ENCODE assay signal across 1 fruit fly cellular context in genomic region chr2L:18957142-18957674, dm6.
TF ChIP-seq lines count a peak whose summit lies in the region.

TSS of gene Bhmt (minus strand) at chr2L:18957311.

TF ChIP-seq in whole organism, embryonic, 481 proteins besides CTCF, POLR2A, EP300 and RAD21 (continued from another document and continues in another):
- no peak for TF ChIP-seq en (GFP tag; optimal IDR thresholded peaks at IDR 0.05; lab: Kevin White, UChicago)
- no peak for TF ChIP-seq ssp (GFP tag; IDR thresholded peaks at IDR 0.05; lab: Robert Waterston, UW)
- TF ChIP-seq E2f2 (GFP tag; IDR thresholded peaks at IDR 0.05; lab: Robert Waterston, UW): peak; percentile 34; the same call in 1 of the 2 replicates
- TF ChIP-seq emc (GFP tag; optimal IDR thresholded peaks at IDR 0.05; lab: Kevin White, UChicago): no peak
- TF ChIP-seq wor (GFP tag; IDR thresholded peaks at IDR 0.05; lab: Robert Waterston, UW): no peak
- TF ChIP-seq pzg (GFP tag; optimal IDR thresholded peaks at IDR 0.05; lab: Kevin White, UChicago): peak; percentile 4
- peak; percentile 60 for TF ChIP-seq fd3F (GFP tag; optimal IDR thresholded peaks at IDR 0.05; lab: Kevin White, UChicago)
- no peak for TF ChIP-seq nerfin-2 (GFP tag; IDR thresholded peaks at IDR 0.05; lab: Robert Waterston, UW; ENCODE audit: partially characterized antibody)
- TF ChIP-seq NK7.1 (GFP tag; optimal IDR thresholded peaks at IDR 0.05; lab: Kevin White, UChicago): no peak
- no peak for TF ChIP-seq Antp (GFP tag; optimal IDR thresholded peaks at IDR 0.05; lab: Kevin White, UChicago)
- no peak for TF ChIP-seq CG16863 (GFP tag; optimal IDR thresholded peaks at IDR 0.05; lab: Kevin White, UChicago)
- no peak; the same call in 1 of the 2 replicates for TF ChIP-seq chm (GFP tag; IDR thresholded peaks at IDR 0.05; lab: Robert Waterston, UW)
- TF ChIP-seq sisA (GFP tag; IDR thresholded peaks at IDR 0.05; lab: Robert Waterston, UW): no peak; the same call in 1 of the 2 replicates
- TF ChIP-seq HLHmδ (GFP tag; optimal IDR thresholded peaks at IDR 0.05; lab: Kevin White, UChicago): no peak
- peak; percentile 72; the same call in 1 of the 2 replicates for TF ChIP-seq Ada2b (GFP tag; IDR thresholded peaks at IDR 0.05; lab: Robert Waterston, UW)
- TF ChIP-seq CG12744 (GFP tag; optimal IDR thresholded peaks at IDR 0.05; lab: Kevin White, UChicago): no peak
- no peak for TF ChIP-seq pfk (GFP tag; optimal IDR thresholded peaks at IDR 0.05; lab: Kevin White, UChicago)
- TF ChIP-seq CG4617 (GFP tag; optimal IDR thresholded peaks at IDR 0.05; lab: Kevin White, UChicago; ENCODE audit: borderline replicate concordance): no peak
- TF ChIP-seq CG13624 (GFP tag; optimal IDR thresholded peaks at IDR 0.05; lab: Kevin White, UChicago): peak; percentile 39
- TF ChIP-seq Optix (GFP tag; IDR thresholded peaks at IDR 0.05; lab: Robert Waterston, UW): no peak
- peak; percentile 9 for TF ChIP-seq dmrt11E (tag; optimal IDR thresholded peaks at IDR 0.05; lab: Kevin White, UChicago)
- TF ChIP-seq pros (GFP tag; optimal IDR thresholded peaks at IDR 0.05; lab: Kevin White, UChicago): no peak
- peak; percentile 58 for TF ChIP-seq CG13424 (tag; optimal IDR thresholded peaks at IDR 0.05; lab: Kevin White, UChicago)
- TF ChIP-seq lilli (GFP tag; optimal IDR thresholded peaks at IDR 0.05; lab: Kevin White, UChicago): peak; percentile 48
- TF ChIP-seq CG11695 (GFP tag; IDR thresholded peaks at IDR 0.05; lab: Robert Waterston, UW): peak; percentile 74; the same call in 2 of the 3 replicates
- TF ChIP-seq CG10462 (GFP tag; optimal IDR thresholded peaks at IDR 0.05; lab: Kevin White, UChicago): no peak
- TF ChIP-seq Hr3 (GFP tag; optimal IDR thresholded peaks at IDR 0.05; lab: Kevin White, UChicago): peak; percentile 47
- no peak for TF ChIP-seq peb (GFP tag; IDR thresholded peaks at IDR 0.05; lab: Robert Waterston, UW)
- peak; percentile 74 for TF ChIP-seq CG17361 (GFP tag; IDR thresholded peaks at IDR 0.05; lab: Robert Waterston, UW)
- TF ChIP-seq ewg (GFP tag; optimal IDR thresholded peaks at IDR 0.05; lab: Kevin White, UChicago): no peak
- TF ChIP-seq Six4 (GFP tag; optimal IDR thresholded peaks at IDR 0.05; lab: Kevin White, UChicago): peak; percentile 31
- TF ChIP-seq CG4730 (GFP tag; IDR thresholded peaks at IDR 0.05; lab: Robert Waterston, UW): peak; percentile 42; the same call in 1 of the 2 replicates
- peak; percentile 43 for TF ChIP-seq CG12769 (tag; optimal IDR thresholded peaks at IDR 0.05; lab: Kevin White, UChicago)
- TF ChIP-seq CG10267 (tag; optimal IDR thresholded peaks at IDR 0.05; lab: Kevin White, UChicago): peak; percentile 66
- no peak; the same call in 1 of the 2 replicates for TF ChIP-seq Awh (GFP tag; IDR thresholded peaks at IDR 0.05; lab: Robert Waterston, UW)
- no peak for TF ChIP-seq sna (GFP tag; IDR thresholded peaks at IDR 0.05; lab: Robert Waterston, UW; ENCODE audit: partially characterized antibody)
- TF ChIP-seq abd-A (tag; optimal IDR thresholded peaks at IDR 0.05; lab: Kevin White, UChicago): no peak
- TF ChIP-seq Taf1 (GFP tag; IDR thresholded peaks at IDR 0.05; lab: Robert Waterston, UW): peak; percentile 33; the same call in 1 of the 2 replicates
- peak; percentile 54; the same call in 2 of the 3 replicates for TF ChIP-seq CG7357 (GFP tag; IDR thresholded peaks at IDR 0.05; lab: Robert Waterston, UW)
- peak; percentile 41 for TF ChIP-seq CG10979 (tag; optimal IDR thresholded peaks at IDR 0.05; lab: Kevin White, UChicago)
- TF ChIP-seq maf-S (GFP tag; optimal IDR thresholded peaks at IDR 0.05; lab: Kevin White, UChicago): no peak
- no peak for TF ChIP-seq kah (GFP tag; optimal IDR thresholded peaks at IDR 0.05; lab: Kevin White, UChicago)
- no peak for TF ChIP-seq lov (optimal IDR thresholded peaks at IDR 0.05; lab: Kevin White, UChicago)
- TF ChIP-seq lov (GFP tag; IDR thresholded peaks at IDR 0.05; lab: Robert Waterston, UW): no peak
- no peak for TF ChIP-seq chif (GFP tag; optimal IDR thresholded peaks at IDR 0.05; lab: Kevin White, UChicago)
- TF ChIP-seq pb (GFP tag; optimal IDR thresholded peaks at IDR 0.05; lab: Kevin White, UChicago): no peak
- peak; percentile 77 for TF ChIP-seq lmd (GFP tag; IDR thresholded peaks at IDR 0.05; lab: Robert Waterston, UW)
- TF ChIP-seq wek (GFP tag; optimal IDR thresholded peaks at IDR 0.05; lab: Kevin White, UChicago): no peak
- TF ChIP-seq crc (GFP tag; optimal IDR thresholded peaks at IDR 0.05; lab: Kevin White, UChicago): no peak
- TF ChIP-seq CG34422 (GFP tag; IDR thresholded peaks at IDR 0.05; lab: Robert Waterston, UW): 0 out of 3 replicates have a peak, but pooled peaks have one; percentile 18
- TF ChIP-seq CG7271 (tag; optimal IDR thresholded peaks at IDR 0.05; lab: Kevin White, UChicago): no peak
- TF ChIP-seq nerfin-1 (tag; optimal IDR thresholded peaks at IDR 0.05; lab: Kevin White, UChicago): no peak
- no peak for TF ChIP-seq CG4854 (GFP tag; optimal IDR thresholded peaks at IDR 0.05; lab: Kevin White, UChicago)
- TF ChIP-seq CG11085 (GFP tag; IDR thresholded peaks at IDR 0.05; lab: Robert Waterston, UW): peak; percentile 55; the same call in 1 of the 2 replicates
- TF ChIP-seq inv (GFP tag; IDR thresholded peaks at IDR 0.05; lab: Robert Waterston, UW; ENCODE audit: partially characterized antibody): no peak
- TF ChIP-seq chn (GFP tag; optimal IDR thresholded peaks at IDR 0.05; lab: Kevin White, UChicago): no peak
- TF ChIP-seq h (optimal IDR thresholded peaks at IDR 0.05; lab: Kevin White, UChicago): no peak
- no peak for TF ChIP-seq crol (GFP tag; IDR thresholded peaks at IDR 0.05; lab: Robert Waterston, UW)
- TF ChIP-seq jing (GFP tag; optimal IDR thresholded peaks at IDR 0.05; lab: Kevin White, UChicago): no peak
- peak; percentile 84 for TF ChIP-seq sd (tag; optimal IDR thresholded peaks at IDR 0.05; lab: Kevin White, UChicago)
- no peak for TF ChIP-seq MESR4 (GFP tag; optimal IDR thresholded peaks at IDR 0.05; lab: Kevin White, UChicago)
- TF ChIP-seq Scr (GFP tag; IDR thresholded peaks at IDR 0.05; lab: Robert Waterston, UW; ENCODE audit: partially characterized antibody): no peak
- peak; percentile 59 for TF ChIP-seq CG2120 (GFP tag; optimal IDR thresholded peaks at IDR 0.05; lab: Kevin White, UChicago)
- TF ChIP-seq bowl (GFP tag; IDR thresholded peaks at IDR 0.05; lab: Robert Waterston, UW): peak; percentile 50; the same call in 1 of the 2 replicates
- peak in 1 of 2 experiments; percentile 62 for TF ChIP-seq dpn (GFP tag; optimal IDR thresholded peaks at IDR 0.05; lab: Kevin White, UChicago)
- peak; percentile 21 for TF ChIP-seq run (tag; optimal IDR thresholded peaks at IDR 0.05; lab: Kevin White, UChicago)
- TF ChIP-seq Drgx (GFP tag; IDR thresholded peaks at IDR 0.05; lab: Robert Waterston, UW): peak; percentile 87
- peak; percentile 66 for TF ChIP-seq CG17328 (GFP tag; IDR thresholded peaks at IDR 0.05; lab: Robert Waterston, UW)
- no peak for TF ChIP-seq CG12236 (GFP tag; optimal IDR thresholded peaks at IDR 0.05; lab: Kevin White, UChicago)
- no peak for TF ChIP-seq Dfd (GFP tag; optimal IDR thresholded peaks at IDR 0.05; lab: Kevin White, UChicago)
- TF ChIP-seq CG2678 (tag; optimal IDR thresholded peaks at IDR 0.05; lab: Kevin White, UChicago): peak; percentile 88
- TF ChIP-seq CG1233 (GFP tag; optimal IDR thresholded peaks at IDR 0.05; lab: Kevin White, UChicago): peak; percentile 58
- TF ChIP-seq CG11560 (tag; IDR thresholded peaks at IDR 0.05; lab: Robert Waterston, UW): no peak
- no peak for TF ChIP-seq Mad (GFP tag; optimal IDR thresholded peaks at IDR 0.05; lab: Kevin White, UChicago)
- TF ChIP-seq nmo (GFP tag; optimal IDR thresholded peaks at IDR 0.05; lab: Kevin White, UChicago): peak; percentile 63
- TF ChIP-seq ap (GFP tag; IDR thresholded peaks at IDR 0.05; lab: Robert Waterston, UW): no peak
- TF ChIP-seq sens (GFP tag; lab: Kevin White, UChicago): no peak
- TF ChIP-seq Ets97D (GFP tag; optimal IDR thresholded peaks at IDR 0.05; lab: Kevin White, UChicago): no peak
- peak; percentile 70 for TF ChIP-seq Xrp1 (GFP tag; IDR thresholded peaks at IDR 0.05; lab: Robert Waterston, UW)
- no peak for TF ChIP-seq unc-4 (GFP tag; IDR thresholded peaks at IDR 0.05; lab: Robert Waterston, UW; ENCODE audit: partially characterized antibody)
- no peak for TF ChIP-seq CG9876 (GFP tag; optimal IDR thresholded peaks at IDR 0.05; lab: Kevin White, UChicago)
- TF ChIP-seq CG8089 (GFP tag; optimal IDR thresholded peaks at IDR 0.05; lab: Kevin White, UChicago): no peak
- TF ChIP-seq zfh1 (GFP tag; IDR thresholded peaks at IDR 0.05; lab: Robert Waterston, UW): peak; percentile 65; the same call in 2 of the 3 replicates
- peak; percentile 68 for TF ChIP-seq cwo (GFP tag; optimal IDR thresholded peaks at IDR 0.05; lab: Kevin White, UChicago)
- no peak for TF ChIP-seq trh (GFP tag; optimal IDR thresholded peaks at IDR 0.05; lab: Kevin White, UChicago)
- no peak; the same call in 2 of the 3 replicates for TF ChIP-seq CG6175 (GFP tag; IDR thresholded peaks at IDR 0.05; lab: Robert Waterston, UW)
- TF ChIP-seq Abd-B (GFP tag; optimal IDR thresholded peaks at IDR 0.05; lab: Kevin White, UChicago): peak; percentile 56
- TF ChIP-seq CG8359 (GFP tag; optimal IDR thresholded peaks at IDR 0.05; lab: Kevin White, UChicago; ENCODE audit: borderline replicate concordance): no peak
- no peak for TF ChIP-seq jigr1 (GFP tag; IDR thresholded peaks at IDR 0.05; lab: Robert Waterston, UW)
- peak; percentile 62 for TF ChIP-seq Sox102F (GFP tag; optimal IDR thresholded peaks at IDR 0.05; lab: Kevin White, UChicago)
- TF ChIP-seq CG4404 (GFP tag; IDR thresholded peaks at IDR 0.05; lab: Robert Waterston, UW): no peak
- 0 out of 2 replicates have a peak, but pooled peaks have one; percentile 46 for TF ChIP-seq CG32767 (GFP tag; IDR thresholded peaks at IDR 0.05; lab: Robert Waterston, UW)
- TF ChIP-seq E2f1 (GFP tag; IDR thresholded peaks at IDR 0.05; lab: Robert Waterston, UW): peak; percentile 60
- TF ChIP-seq fd64A (GFP tag; optimal IDR thresholded peaks at IDR 0.05; lab: Kevin White, UChicago): no peak
- no peak for TF ChIP-seq CG4707 (GFP tag; optimal IDR thresholded peaks at IDR 0.05; lab: Kevin White, UChicago)
- peak; percentile 76 for TF ChIP-seq CG10543 (GFP tag; optimal IDR thresholded peaks at IDR 0.05; lab: Kevin White, UChicago)
- peak; percentile 21 for TF ChIP-seq mam (GFP tag; optimal IDR thresholded peaks at IDR 0.05; lab: Kevin White, UChicago)
- TF ChIP-seq CG3847 (GFP tag; IDR thresholded peaks at IDR 0.05; lab: Robert Waterston, UW): peak; percentile 60
- TF ChIP-seq CG6791 (GFP tag; IDR thresholded peaks at IDR 0.05; lab: Robert Waterston, UW; ENCODE audit: partially characterized antibody): no peak
- TF ChIP-seq zfh2 (GFP tag; optimal IDR thresholded peaks at IDR 0.05; lab: Kevin White, UChicago): peak; percentile 14
- no peak for TF ChIP-seq Atf-2 (GFP tag; optimal IDR thresholded peaks at IDR 0.05; lab: Kevin White, UChicago)
- TF ChIP-seq Dek (tag; optimal IDR thresholded peaks at IDR 0.05; lab: Kevin White, UChicago): peak; percentile 67
- no peak for TF ChIP-seq CG34224 (GFP tag; IDR thresholded peaks at IDR 0.05; lab: Robert Waterston, UW; ENCODE audit: partially characterized antibody)
- peak; percentile 27 for TF ChIP-seq CG18011 (GFP tag; optimal IDR thresholded peaks at IDR 0.05; lab: Kevin White, UChicago)
- TF ChIP-seq CG9817 (tag; optimal IDR thresholded peaks at IDR 0.05; lab: Kevin White, UChicago): peak; percentile 24
- no peak for TF ChIP-seq Dp (GFP tag; optimal IDR thresholded peaks at IDR 0.05; lab: Kevin White, UChicago)
- no peak for TF ChIP-seq Myb (GFP tag; optimal IDR thresholded peaks at IDR 0.05; lab: Kevin White, UChicago)
- TF ChIP-seq gfzf (GFP tag; optimal IDR thresholded peaks at IDR 0.05; lab: Kevin White, UChicago): no peak
- no peak for TF ChIP-seq Dip2 (GFP tag; IDR thresholded peaks at IDR 0.05; lab: Robert Waterston, UW)
- peak; percentile 72 for TF ChIP-seq CG15514 (GFP tag; optimal IDR thresholded peaks at IDR 0.05; lab: Kevin White, UChicago)
- no peak for TF ChIP-seq ab (GFP tag; optimal IDR thresholded peaks at IDR 0.05; lab: Kevin White, UChicago)
- no peak for TF ChIP-seq CG10565 (GFP tag; optimal IDR thresholded peaks at IDR 0.05; lab: Kevin White, UChicago)
- no peak for TF ChIP-seq Doc2 (GFP tag; IDR thresholded peaks at IDR 0.05; lab: Robert Waterston, UW)
- TF ChIP-seq ken (GFP tag; IDR thresholded peaks at IDR 0.05; lab: Robert Waterston, UW): no peak
- TF ChIP-seq CG17568 (GFP tag; optimal IDR thresholded peaks at IDR 0.05; lab: Kevin White, UChicago): no peak
- peak; percentile 59; the same call in 2 of the 3 replicates for TF ChIP-seq Aef1 (GFP tag; IDR thresholded peaks at IDR 0.05; lab: Robert Waterston, UW)
- no peak for TF ChIP-seq CG1647 (GFP tag; optimal IDR thresholded peaks at IDR 0.05; lab: Kevin White, UChicago)
- TF ChIP-seq Vsx1 (GFP tag; optimal IDR thresholded peaks at IDR 0.05; lab: Kevin White, UChicago): peak; percentile 35
- no peak for TF ChIP-seq CG4282 (GFP tag; optimal IDR thresholded peaks at IDR 0.05; lab: Kevin White, UChicago)
- peak; percentile 56 for TF ChIP-seq CG17359 (tag; optimal IDR thresholded peaks at IDR 0.05; lab: Kevin White, UChicago)
- TF ChIP-seq ranshi (GFP tag; IDR thresholded peaks at IDR 0.05; lab: Robert Waterston, UW): peak; percentile 73
- TF ChIP-seq insv (GFP tag; optimal IDR thresholded peaks at IDR 0.05; lab: Kevin White, UChicago): no peak
- TF ChIP-seq so (GFP tag; IDR thresholded peaks at IDR 0.05; lab: Robert Waterston, UW): peak; percentile 39; the same call in 1 of the 3 replicates
- no peak for TF ChIP-seq CG2875 (GFP tag; optimal IDR thresholded peaks at IDR 0.05; lab: Kevin White, UChicago)
- no peak for TF ChIP-seq ato (GFP tag; IDR thresholded peaks at IDR 0.05; lab: Robert Waterston, UW; ENCODE audit: partially characterized antibody)
- peak; percentile 86 for TF ChIP-seq CG32532 (GFP tag; IDR thresholded peaks at IDR 0.05; lab: Robert Waterston, UW)
- TF ChIP-seq Lim3 (GFP tag; IDR thresholded peaks at IDR 0.05; lab: Robert Waterston, UW): no peak
- peak; percentile 35 for TF ChIP-seq tin (GFP tag; optimal IDR thresholded peaks at IDR 0.05; lab: Kevin White, UChicago)
- TF ChIP-seq nom (GFP tag; optimal IDR thresholded peaks at IDR 0.05; lab: Kevin White, UChicago): peak; percentile 56
- no peak for TF ChIP-seq CG11398 (GFP tag; optimal IDR thresholded peaks at IDR 0.05; lab: Kevin White, UChicago)
- TF ChIP-seq Ptx1 (GFP tag; IDR thresholded peaks at IDR 0.05; lab: Robert Waterston, UW): peak; percentile 78
- TF ChIP-seq slou (GFP tag; optimal IDR thresholded peaks at IDR 0.05; lab: Kevin White, UChicago): no peak
- TF ChIP-seq Doc3 (GFP tag; IDR thresholded peaks at IDR 0.05; lab: Robert Waterston, UW; ENCODE audit: partially characterized antibody): no peak
